Fruit fly (Drosophila melanogaster): Measurements from ENCODE around the gene Pdp.

- TF ChIP-seq az2 (GFP tag; optimal IDR thresholded peaks at IDR 0.05) (peak; percentile 54), CG18619 (GFP tag; optimal IDR thresholded peaks at IDR 0.05) (no peak), Dfd (GFP tag; optimal IDR thresholded peaks at IDR 0.05) (no peak), Tbp (GFP tag; optimal IDR thresholded peaks at IDR 0.05) (no peak), dmrt99B (tag; optimal IDR thresholded peaks at IDR 0.05) (peak; percentile 89), CG32767 (GFP tag; IDR thresholded peaks at IDR 0.05) (peak; percentile 75), CG1603 (tag; optimal IDR thresholded peaks at IDR 0.05) (peak; percentile 66), pnt (GFP tag; optimal IDR thresholded peaks at IDR 0.05) (peak; percentile 41)
These were observed 41.7 kb downstream of the Pdp start for dm6 chrX:7692740-7693064.
